Fruit fly (Drosophila melanogaster): ENCODE data around the gene CG33099.
A peak's percentile ranks its signal among the peaks of the same experiment; 100 is the strongest.

Gene CG33099

dm6 chr3R:22525546-22526352 lies 4.6 kb downstream of the CG33099 start:
- TF ChIP-seq CG17801 (GFP tag; optimal IDR thresholded peaks at IDR 0.05; ENCODE audit: partially characterized antibody), result peak; percentile 21

dm6 chr3R:22525073-22525413 lies 5.3 kb downstream of the CG33099 start:
- no peak for TF ChIP-seq CG17801 (GFP tag; optimal IDR thresholded peaks at IDR 0.05; ENCODE audit: partially characterized antibody)

DNA sequence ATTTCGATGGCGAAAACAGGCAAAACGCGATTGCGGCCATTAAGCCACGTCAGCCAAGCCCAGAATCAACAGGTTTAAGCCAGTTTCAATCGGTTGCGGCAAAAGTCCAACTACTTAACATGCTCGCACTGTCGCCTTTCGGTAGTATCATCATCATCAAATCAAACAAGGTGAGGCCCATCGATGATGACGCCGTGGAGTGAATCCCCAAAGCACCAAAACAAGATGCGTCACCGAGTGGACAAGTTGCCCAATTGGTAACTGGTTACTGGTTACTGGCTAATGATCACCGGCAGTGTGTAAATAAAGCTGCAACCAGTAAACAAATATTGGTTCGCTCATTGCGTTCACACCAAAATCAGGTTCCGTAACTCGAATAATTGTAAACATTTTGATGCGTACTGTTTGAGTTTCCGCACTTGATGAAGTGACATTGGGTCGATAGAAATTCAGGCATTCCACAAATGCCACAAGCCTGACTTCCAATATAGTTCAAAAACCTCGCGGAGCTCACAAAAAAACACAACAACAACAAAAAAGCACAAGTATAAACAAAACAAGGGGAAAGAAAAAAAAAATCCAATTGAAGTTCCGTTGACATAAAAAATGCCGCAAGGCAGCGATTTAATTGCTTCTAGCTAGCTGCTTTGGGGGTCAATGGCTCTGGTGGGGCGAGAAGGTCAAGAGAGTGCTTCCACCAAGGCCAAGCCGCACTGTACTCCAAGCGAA lies 5.9 kb downstream of the CG33099 start:
- no peak for TF ChIP-seq CG17801 (GFP tag; optimal IDR thresholded peaks at IDR 0.05; ENCODE audit: partially characterized antibody)

DNA sequence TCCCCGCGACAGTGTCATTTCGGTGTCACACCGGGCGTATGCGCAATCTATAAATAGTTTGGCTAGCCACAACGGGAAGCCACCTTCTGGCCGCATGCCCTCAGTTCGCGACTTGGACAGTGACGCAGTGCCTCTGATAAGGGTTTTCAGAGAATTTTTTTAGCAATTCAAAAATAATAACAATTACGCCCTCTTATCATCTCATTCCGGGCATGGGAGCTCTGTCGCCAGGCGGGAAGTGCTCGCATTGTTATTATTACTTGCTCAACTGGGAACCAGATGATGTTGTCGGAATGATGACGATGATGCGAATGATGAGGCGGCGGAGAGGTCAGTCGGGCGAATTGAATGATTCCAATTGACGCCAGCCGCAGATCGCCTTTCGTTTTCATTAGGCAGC lies 7.5 kb downstream of the CG33099 start:
- TF ChIP-seq CG17801 (GFP tag; optimal IDR thresholded peaks at IDR 0.05; ENCODE audit: partially characterized antibody), result no peak

- TF ChIP-seq CG17801 (GFP tag; optimal IDR thresholded peaks at IDR 0.05; ENCODE audit: partially characterized antibody), result no peak
Measured at dm6 chr3R:22522042-22522441, 8.3 kb downstream of the CG33099 start.

DNA sequence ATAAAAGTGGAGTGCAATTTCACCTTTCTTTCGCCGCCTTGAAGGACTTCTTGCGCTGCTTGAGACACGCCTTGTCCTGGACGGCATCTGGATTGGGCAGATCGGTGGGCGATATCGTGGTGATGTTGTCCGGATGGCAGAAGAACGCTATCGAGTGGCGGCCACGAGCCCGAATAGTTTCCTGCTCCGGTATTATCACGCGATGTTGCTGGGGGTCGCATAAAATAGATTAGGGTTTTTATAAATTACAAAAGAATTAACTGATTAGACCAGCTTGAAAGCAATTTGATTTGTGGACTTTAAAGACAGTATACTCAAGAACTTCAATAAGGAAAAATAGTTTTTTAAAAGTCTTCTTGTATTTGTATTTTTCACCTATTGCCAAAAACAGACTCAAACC lies 9.9 kb downstream of the CG33099 start:
- TF ChIP-seq CG17801 (GFP tag; optimal IDR thresholded peaks at IDR 0.05; ENCODE audit: partially characterized antibody), result no peak

DNA sequence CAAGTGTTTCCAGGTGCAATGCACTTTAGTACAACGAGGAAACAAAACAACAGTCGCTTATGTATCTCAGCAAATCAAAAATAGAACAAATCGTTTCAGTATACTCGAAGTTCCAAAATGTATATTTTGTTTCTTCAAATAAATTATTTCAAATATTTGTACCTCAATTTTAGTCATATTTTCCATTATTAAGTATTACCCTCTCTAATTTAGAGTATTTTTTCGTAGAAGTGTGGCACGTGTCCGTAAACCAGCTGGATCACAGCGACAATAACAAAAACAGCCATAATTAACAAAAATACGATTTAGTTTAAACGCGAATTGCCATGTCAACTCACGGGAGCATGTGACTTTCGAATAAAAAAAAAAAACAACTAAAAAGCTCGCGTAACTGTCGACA lies 11.6 kb downstream of the CG33099 start:
- TF ChIP-seq CG17801 (GFP tag; optimal IDR thresholded peaks at IDR 0.05; ENCODE audit: partially characterized antibody), result no peak

DNA sequence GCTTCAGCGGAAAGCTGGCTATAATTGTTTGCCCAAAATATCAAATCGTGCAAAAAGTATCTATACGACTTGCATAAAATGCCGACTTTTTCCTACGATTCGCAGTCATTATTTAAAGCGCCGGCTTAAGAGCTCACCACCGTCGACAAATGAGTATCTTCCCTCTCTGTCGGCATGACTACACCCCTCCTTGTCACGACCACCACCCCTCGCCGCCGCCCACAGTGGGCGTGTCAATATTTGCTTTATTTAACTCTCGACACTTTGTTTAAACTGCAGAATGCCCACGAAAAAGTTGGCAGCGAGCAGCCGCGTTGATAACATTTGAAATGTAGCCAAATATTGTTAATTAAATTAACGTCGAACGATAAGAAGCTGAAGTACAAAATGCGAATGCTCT lies 12.1 kb downstream of the CG33099 start:
- TF ChIP-seq CG17801 (GFP tag; optimal IDR thresholded peaks at IDR 0.05; ENCODE audit: partially characterized antibody), result no peak

DNA sequence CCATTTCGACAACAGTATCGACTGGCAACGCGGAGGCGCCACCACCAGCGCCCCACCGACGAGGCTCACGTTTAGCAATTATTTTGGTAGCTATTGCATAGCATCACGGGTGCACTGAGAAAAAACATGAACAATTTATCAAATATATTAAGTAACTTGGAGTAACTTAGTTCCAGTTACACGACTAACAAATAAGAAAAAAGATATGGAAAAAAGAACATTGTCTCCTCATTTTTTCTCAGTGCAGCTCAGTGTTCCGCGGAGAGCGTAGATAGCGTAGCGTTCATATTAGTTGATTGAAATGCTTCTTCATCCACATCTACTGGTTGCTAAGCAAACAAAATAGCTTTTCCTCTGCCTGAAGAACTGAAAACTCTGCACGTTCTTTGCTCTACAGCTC lies 15.0 kb downstream of the CG33099 start:
- no peak for TF ChIP-seq CG17801 (GFP tag; optimal IDR thresholded peaks at IDR 0.05; ENCODE audit: partially characterized antibody)

- no peak for TF ChIP-seq CG17801 (GFP tag; optimal IDR thresholded peaks at IDR 0.05; ENCODE audit: partially characterized antibody)
Measured at dm6 chr3R:22503630-22504029, 26.7 kb downstream of the CG33099 start.

DNA sequence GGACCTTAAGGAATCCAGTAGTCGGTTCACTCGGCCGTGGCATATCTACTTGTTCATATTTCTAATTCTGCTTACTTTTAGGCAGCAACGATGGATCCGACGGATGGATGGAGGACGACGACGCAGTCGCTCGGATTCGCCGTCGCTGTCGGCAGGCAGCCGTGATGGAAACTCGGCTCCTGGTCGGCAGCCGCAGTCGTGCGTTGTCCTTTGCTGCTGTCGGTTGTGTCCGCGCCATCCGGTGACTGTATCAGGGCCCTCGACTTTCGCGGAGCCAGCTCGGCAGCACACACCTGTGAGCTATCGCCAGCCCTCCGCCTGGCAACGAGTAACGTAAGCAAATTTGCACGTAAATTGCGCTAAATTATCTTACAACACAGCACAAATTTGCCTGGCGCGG lies 33.3 kb downstream of the CG33099 start, which contains the start of gene Octbeta1R:
Gene Octbeta1R, plus strand, starts transcription at position 191 of the 400 bp plus-strand sequence.
- no peak for TF ChIP-seq CG17801 (GFP tag; optimal IDR thresholded peaks at IDR 0.05; ENCODE audit: partially characterized antibody)

DNA sequence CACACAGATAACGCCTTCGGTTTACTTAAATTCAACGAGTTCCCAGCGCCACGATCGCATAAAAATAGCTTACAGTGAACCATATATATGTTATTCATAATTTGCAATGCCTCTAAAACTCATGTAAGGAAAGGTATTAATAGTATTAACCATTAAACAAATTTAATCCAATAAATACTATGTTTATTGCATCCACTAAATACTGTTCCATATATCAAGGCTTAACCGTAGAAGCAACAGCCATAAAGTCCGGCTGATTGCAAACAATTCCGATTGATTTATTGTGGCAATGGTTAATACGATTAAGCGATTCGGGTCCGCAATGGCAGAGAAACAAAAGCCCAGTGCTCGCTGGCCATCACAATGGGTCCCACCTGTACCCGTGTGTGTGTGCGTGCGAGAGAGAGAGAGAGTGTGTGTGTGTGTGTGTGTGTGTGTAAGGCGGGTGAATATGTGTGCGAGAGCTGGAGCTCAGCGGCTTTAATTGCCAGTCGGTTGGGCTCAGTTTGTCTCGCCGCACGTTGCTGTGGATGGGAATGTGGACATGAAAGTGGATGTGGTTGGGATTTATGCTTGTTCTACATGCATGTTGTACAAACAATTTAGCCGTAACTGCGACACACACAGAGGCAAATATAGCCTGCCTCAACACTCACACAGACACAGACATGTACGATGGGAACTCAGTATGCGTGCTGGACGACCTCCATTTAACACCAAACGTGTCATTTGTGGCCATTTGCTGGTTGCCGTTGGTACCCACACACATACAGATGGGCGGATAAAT lies 35.7 kb downstream of the CG33099 start:
- no peak for TF ChIP-seq CG17801 (GFP tag; optimal IDR thresholded peaks at IDR 0.05; ENCODE audit: partially characterized antibody)

dm6 chr3R:22492767-22493166 lies 37.6 kb downstream of the CG33099 start, which contains the start of gene tHMG2:
tHMG2 (plus strand) TSS chr3R:22492953.
- TF ChIP-seq CG17801 (GFP tag; optimal IDR thresholded peaks at IDR 0.05; ENCODE audit: partially characterized antibody), result no peak

DNA sequence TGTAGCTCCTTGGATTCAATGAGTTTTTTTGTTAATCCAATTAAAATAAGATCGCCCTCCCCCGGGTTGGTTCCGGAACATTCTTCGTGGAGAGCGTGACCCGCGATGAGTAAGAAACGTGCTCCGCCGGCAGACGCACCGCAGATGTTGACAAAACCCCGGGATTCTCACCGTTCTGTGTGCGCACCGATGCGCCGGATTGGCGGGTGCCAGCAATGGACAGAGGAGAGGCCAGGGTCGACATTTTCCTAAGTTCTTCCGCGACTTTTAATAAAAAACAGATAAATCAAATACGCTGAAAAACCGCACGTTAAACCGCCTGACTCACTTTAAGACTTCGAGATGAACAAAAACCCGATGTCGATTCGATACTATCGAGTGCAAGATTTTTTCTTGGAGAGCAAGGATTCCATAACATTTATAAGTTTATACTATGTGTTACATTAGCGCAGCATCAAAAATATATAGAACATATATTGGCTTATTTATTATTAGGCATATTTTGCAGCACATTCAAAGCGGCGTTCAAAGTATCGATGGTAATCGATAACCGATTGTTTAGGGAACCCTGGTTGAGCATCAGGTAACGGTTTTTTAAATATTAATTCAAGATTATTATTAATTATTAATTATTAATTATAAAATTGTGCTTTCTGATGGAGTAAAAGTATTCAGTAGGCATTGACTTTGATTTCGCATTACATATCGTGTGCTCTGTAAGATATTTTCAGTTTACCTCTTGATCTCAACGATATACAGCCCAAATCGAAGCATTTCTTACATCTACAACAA lies 39.1 kb downstream of the CG33099 start, which contains the start of the genes CCT1 and tHMG1:
Gene CCT1, minus strand, starts transcription at position 352 of the 792 bp plus-strand sequence.
Gene tHMG1, plus strand, starts transcription at position 742 of the 792 bp plus-strand sequence.
- peak; percentile 65 for TF ChIP-seq CG17801 (GFP tag; optimal IDR thresholded peaks at IDR 0.05; ENCODE audit: partially characterized antibody)
